Worm (Caenorhabditis elegans) whole organism, L1 larva: ENCODE data around the gene Y71H2AM.25.
A peak's percentile ranks its signal among the peaks of the same experiment; 100 is the strongest.

Experiments used
- C16A3.4 ChIP-seq: fragments of 150-350 bp; optimal IDR thresholded peaks from 2 replicates; lab custom pipeline; 2014; ENCODE audit warnings: missing biosample characterization, missing genetic modification characterization
- F16B12.6 ChIP-seq: fragments of 150-350 bp; optimal IDR thresholded peaks from 2 replicates; lab custom pipeline; 2014; ENCODE audit warnings: missing biosample characterization, missing genetic modification characterization
- aha-1 ChIP-seq: fragments of 150-350 bp; optimal IDR thresholded peaks from 2 replicates; lab custom pipeline; 2014; ENCODE audit warnings: missing biosample characterization, missing genetic modification characterization
- ceh-82 ChIP-seq, 3 experiments: fragments of 150-350 bp in 1 of 3; sonication (generic microtip) in 2 of 3; optimal IDR thresholded peaks; 2 replicates each; lab custom pipeline; 2014 to 2017; ENCODE audit warnings: missing biosample characterization in 3 of 3, missing genetic modification characterization in 3 of 3
- dpl-1 ChIP-seq, 3 experiments: fragments of 150-350 bp in 2 of 3; sonication (generic microtip) in 1 of 3; optimal IDR thresholded peaks; 2 replicates each; lab custom pipeline; 2014 to 2017; ENCODE audit warnings: missing biosample characterization in 3 of 3, missing genetic modification characterization in 3 of 3, missing genetic modification reagents in 3 of 3
- efl-1 ChIP-seq, 4 experiments: fragments of 150-350 bp; optimal IDR thresholded peaks in 3 of 4; peaks in 1 of 4; 1 replicate in 1 of 4; 2 replicates in 3 of 4; lab custom pipeline; 2014; ENCODE audit warnings: missing biosample characterization in 2 of 4, missing genetic modification characterization in 2 of 4, missing genetic modification reagents in 2 of 4
- egl-13 ChIP-seq: sonication (generic microtip); optimal IDR thresholded peaks from 2 replicates; lab custom pipeline; 2016; ENCODE audit warnings: missing genotype, missing genetic modification reagents, missing genetic modification characterization, missing compliant biosample characterization
- elt-2 ChIP-seq: sonication (generic microtip); optimal IDR thresholded peaks from 2 replicates; lab custom pipeline; 2016; ENCODE audit warnings: missing genetic modification characterization, mild to moderate bottlenecking, inconsistent platforms, missing compliant biosample characterization, missing genetic modification reagents
- ets-5 ChIP-seq: fragments of 200-800 bp; sonication (Bioruptor generic); IDR thresholded peaks from 2 replicates; pipeline ENCODE4 v1.3.6; 2022; ENCODE audit warnings: missing genetic modification characterization, missing compliant biosample characterization
- fkh-10 ChIP-seq: sonication (generic microtip); optimal IDR thresholded peaks from 2 replicates; lab custom pipeline; 2017; ENCODE audit warnings: missing biosample characterization, missing genetic modification reagents, missing genetic modification characterization
- fos-1 ChIP-seq: fragments of 150-350 bp; optimal IDR thresholded peaks from 2 replicates; lab custom pipeline; 2014; ENCODE audit warnings: missing biosample characterization, missing genetic modification characterization
- hpl-2 ChIP-seq: fragments of 150-350 bp; optimal IDR thresholded peaks from 2 replicates; lab custom pipeline; 2014; ENCODE audit warnings: missing biosample characterization, missing genetic modification reagents, missing genetic modification characterization
- isw-1 ChIP-seq: fragments of 200-800 bp; sonication (Bioruptor generic); IDR thresholded peaks from 2 replicates; pipeline ENCODE4 v1.3.6; 2022; ENCODE audit warnings: missing genetic modification characterization, missing compliant biosample characterization
- lin-14 ChIP-seq: fragments of 200-800 bp; sonication (Bioruptor generic); optimal IDR thresholded peaks from 2 replicates; lab custom pipeline; 2018; ENCODE audit warnings: mild to moderate bottlenecking, missing genetic modification characterization, moderate library complexity, missing compliant biosample characterization
- lin-35 ChIP-seq, 2 experiments: fragments of 150-350 bp; optimal IDR thresholded peaks; 2 replicates each; lab custom pipeline; 2014; ENCODE audit warnings: missing biosample characterization in 2 of 2, missing genetic modification characterization in 2 of 2, missing genetic modification reagents in 2 of 2
- lir-3 ChIP-seq: sonication (generic microtip); optimal IDR thresholded peaks from 2 replicates; lab custom pipeline; 2016; ENCODE audit warnings: mild to moderate bottlenecking, missing genetic modification characterization, moderate library complexity, missing compliant biosample characterization; ENCODE audit not compliant: poor library complexity
- mab-9 ChIP-seq: fragments of 200-800 bp; sonication (Bioruptor generic); IDR thresholded peaks from 2 replicates; pipeline ENCODE4 v1.3.6; 2022; ENCODE audit warnings: missing genetic modification reagents, missing genetic modification characterization, missing compliant biosample characterization
- mdl-1 ChIP-seq, 2 experiments: fragments of 150-350 bp; optimal IDR thresholded peaks; 2 replicates each; lab custom pipeline; 2014 to 2017; ENCODE audit warnings: missing biosample characterization in 2 of 2, missing genetic modification characterization in 2 of 2, inconsistent platforms in 1 of 2
- mef-2 ChIP-seq: fragments of 150-350 bp; optimal IDR thresholded peaks from 2 replicates; lab custom pipeline; 2014; ENCODE audit warnings: missing biosample characterization, missing genetic modification characterization
- nhr-11 ChIP-seq: fragments of 150-350 bp; optimal IDR thresholded peaks from 2 replicates; lab custom pipeline; 2014; ENCODE audit warnings: missing biosample characterization, missing genetic modification characterization
- nhr-12 ChIP-seq: sonication (generic microtip); optimal IDR thresholded peaks from 2 replicates; lab custom pipeline; 2017; ENCODE audit warnings: missing biosample characterization, missing genetic modification characterization
- nhr-19 ChIP-seq: fragments of 200-800 bp; sonication (Bioruptor generic); conservative IDR thresholded peaks from 2 replicates; pipeline ENCODE4 v1.3.6; 2022; ENCODE audit warnings: missing genetic modification characterization, missing compliant biosample characterization
- nhr-76 ChIP-seq: sonication (generic microtip); optimal IDR thresholded peaks from 2 replicates; lab custom pipeline; 2017; ENCODE audit warnings: missing biosample characterization, missing genetic modification characterization
- nhr-77 ChIP-seq: fragments of 150-350 bp; optimal IDR thresholded peaks from 2 replicates; lab custom pipeline; 2014; ENCODE audit warnings: missing biosample characterization, missing genetic modification characterization
- nhr-90 ChIP-seq: sonication (generic microtip); optimal IDR thresholded peaks from 2 replicates; lab custom pipeline; 2016; ENCODE audit warnings: mild to moderate bottlenecking, missing genetic modification characterization, missing compliant biosample characterization; ENCODE audit not compliant: poor library complexity
- pax-3 ChIP-seq: fragments of 200-800 bp; sonication (Bioruptor generic); optimal IDR thresholded peaks from 2 replicates; lab custom pipeline; 2018; ENCODE audit warnings: mild to moderate bottlenecking, missing genetic modification characterization, moderate library complexity, missing compliant biosample characterization
- rnt-1 ChIP-seq: sonication (generic microtip); optimal IDR thresholded peaks from 2 replicates; lab custom pipeline; 2016; ENCODE audit warnings: mild to moderate bottlenecking, missing genetic modification characterization, moderate library complexity, missing compliant biosample characterization
- sox-4 ChIP-seq: sonication (generic microtip); optimal IDR thresholded peaks from 2 replicates; lab custom pipeline; 2016; ENCODE audit warnings: missing genetic modification characterization, missing compliant biosample characterization
- sup-37 ChIP-seq: fragments of 200-800 bp; sonication (Bioruptor generic); optimal IDR thresholded peaks from 2 replicates; lab custom pipeline; 2018; ENCODE audit warnings: mild to moderate bottlenecking, missing genetic modification characterization, missing compliant biosample characterization
- tbx-2 ChIP-seq: sonication (generic microtip); optimal IDR thresholded peaks from 2 replicates; lab custom pipeline; 2016; ENCODE audit warnings: missing genetic modification characterization, missing compliant biosample characterization
- unc-130 ChIP-seq: fragments of 150-350 bp; optimal IDR thresholded peaks from 2 replicates; lab custom pipeline; 2017; ENCODE audit warnings: missing biosample characterization, missing genetic modification characterization, inconsistent platforms
- unc-30 ChIP-seq: sonication (generic microtip); optimal IDR thresholded peaks from 2 replicates; lab custom pipeline; 2017; ENCODE audit warnings: missing biosample characterization, missing genetic modification characterization
- zag-1 ChIP-seq: fragments of 150-350 bp; optimal IDR thresholded peaks from 2 replicates; lab custom pipeline; 2014; ENCODE audit warnings: missing biosample characterization, missing genetic modification characterization
- zip-4 ChIP-seq: fragments of 200-800 bp; sonication (Bioruptor generic); optimal IDR thresholded peaks from 2 replicates; lab custom pipeline; 2018; ENCODE audit warnings: mild to moderate bottlenecking, missing genetic modification characterization, moderate library complexity, missing compliant biosample characterization
- ztf-11 ChIP-seq, 2 experiments: sonication (generic microtip); optimal IDR thresholded peaks; 2 replicates each; lab custom pipeline; 2016 to 2017; ENCODE audit warnings: missing genetic modification characterization in 2 of 2, missing biosample characterization in 1 of 2, missing compliant biosample characterization in 1 of 2

The Y71H2AM.25 gene

ce11 chrIII:2769078-2769477 lies 33.2 kb upstream of the Y71H2AM.25 start:
- TF ChIP-seq C16A3.4 (tag; lab: Kevin White, UChicago), result no peak
- TF ChIP-seq efl-1 (optimal IDR thresholded peaks at IDR 0.05; lab: Kevin White, UChicago), result peak; percentile 3 to 75
- TF ChIP-seq efl-1 (GFP tag; optimal IDR thresholded peaks at IDR 0.05 in 1 of 2; lab: Kevin White, UChicago), result peak; percentile 64 to 97
- TF ChIP-seq isw-1 (GFP tag; lab: Robert Waterston, UW), result no peak
- TF ChIP-seq rnt-1, result no peak
- no peak for TF ChIP-seq nhr-12 (tag; lab: Kevin White, UChicago)
- peak in 2 of 3 experiments; percentile 51 to 61 for TF ChIP-seq dpl-1 (GFP tag; optimal IDR thresholded peaks at IDR 0.05; lab: Kevin White, UChicago)
- TF ChIP-seq ceh-82 (tag; optimal IDR thresholded peaks at IDR 0.05; lab: Kevin White, UChicago), result no peak
- peak in 1 of 2 experiments; percentile 33 for TF ChIP-seq lin-35 (GFP tag; optimal IDR thresholded peaks at IDR 0.05; lab: Kevin White, UChicago)
- TF ChIP-seq hpl-2 (GFP tag; lab: Kevin White, UChicago), result no peak
- no peak for TF ChIP-seq sox-4 (tag; lab: Kevin White, UChicago)
- no peak for TF ChIP-seq mdl-1 (tag; optimal IDR thresholded peaks at IDR 0.05; lab: Kevin White, UChicago)

DNA sequence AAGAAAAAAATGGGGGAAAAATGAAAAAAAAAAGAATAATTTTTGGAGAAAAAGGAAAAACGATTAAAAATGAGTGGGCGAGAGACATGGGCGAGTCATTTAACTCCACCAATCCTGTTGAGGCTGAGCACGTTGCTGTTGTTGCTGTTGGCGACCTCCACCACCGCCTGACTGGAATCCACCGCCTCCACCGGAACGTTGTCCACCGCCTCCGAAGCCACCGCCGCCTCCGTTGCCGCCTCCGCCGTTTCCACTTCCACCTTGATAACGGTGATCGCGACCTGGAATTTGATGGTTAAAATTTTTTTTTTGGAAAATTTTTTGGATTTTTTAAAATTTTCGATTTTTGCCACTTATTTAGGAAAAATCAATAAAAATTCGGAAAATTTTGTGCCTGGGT lies 31.5 kb upstream of the Y71H2AM.25 start:
- TF ChIP-seq nhr-11 (tag; lab: Kevin White, UChicago) (no peak), nhr-19 (no peak), nhr-76 (tag; lab: Kevin White, UChicago) (no peak), sup-37 (GFP tag; lab: Kevin White, UChicago) (no peak), pax-3 (tag; lab: Kevin White, UChicago) (no peak), mef-2 (tag; lab: Kevin White, UChicago) (no peak), lir-3 (tag; lab: Kevin White, UChicago) (no peak), isw-1 (GFP tag; lab: Robert Waterston, UW) (no peak), zip-4 (GFP tag; lab: Kevin White, UChicago) (no peak), unc-130 (tag; lab: Kevin White, UChicago) (no peak), aha-1 (tag; lab: Kevin White, UChicago) (no peak), lin-14 (no peak), elt-2 (no peak), mab-9 (no peak), ets-5 (GFP tag; lab: Robert Waterston, UW) (no peak), mdl-1 (tag; optimal IDR thresholded peaks at IDR 0.05; lab: Kevin White, UChicago) (no peak), nhr-77 (tag; lab: Kevin White, UChicago) (no peak), tbx-2 (tag; lab: Kevin White, UChicago) (no peak)

DNA sequence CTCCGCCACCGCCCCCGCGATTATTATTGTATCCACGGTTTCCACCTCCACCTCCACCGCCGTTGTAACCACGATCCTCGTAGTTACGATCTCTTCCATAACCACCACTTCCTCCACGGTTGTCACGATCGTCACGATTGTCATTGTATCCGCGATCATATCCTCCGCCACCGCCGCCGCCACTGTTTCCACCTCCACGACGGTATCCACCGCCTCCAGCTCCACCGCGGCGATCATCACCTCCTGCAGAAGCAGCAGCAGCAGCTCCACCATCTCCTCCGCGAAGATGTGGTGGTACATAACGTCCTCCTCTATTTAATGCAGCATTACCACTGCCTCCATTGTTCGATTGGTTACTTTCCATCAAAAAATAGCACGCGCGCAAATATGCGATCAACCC lies 23.6 kb upstream of the Y71H2AM.25 start, which contains the start of gene laf-1:
laf-1 (minus strand) TSS at position 399 of the 400 bp plus-strand sequence.
- TF ChIP-seq nhr-90, result no peak
- no peak for TF ChIP-seq nhr-11 (tag; lab: Kevin White, UChicago)
- no peak for TF ChIP-seq unc-30 (tag; lab: Kevin White, UChicago)
- no peak for TF ChIP-seq zip-4 (GFP tag; lab: Kevin White, UChicago)
- TF ChIP-seq egl-13, result no peak

ce11 chrIII:2780283-2780682 lies 22.0 kb upstream of the Y71H2AM.25 start:
- TF ChIP-seq sox-4 (tag; lab: Kevin White, UChicago) (no peak), rnt-1 (no peak), F16B12.6 (tag; lab: Kevin White, UChicago) (peak; percentile 12), zag-1 (tag; lab: Kevin White, UChicago) (no peak), fos-1 (no peak), ztf-11 (tag; optimal IDR thresholded peaks at IDR 0.05; lab: Kevin White, UChicago) (no peak), fkh-10 (GFP tag; lab: Kevin White, UChicago) (no peak)
